Fruit fly (Drosophila melanogaster): ENCODE data around the gene aus.

Gene aus

dm6 chr3R:21347023-21347814 lies 2.2 kb downstream of the aus start (continued):
- 0 out of 3 replicates have a peak, but pooled peaks have one; percentile 11 for TF ChIP-seq ci (GFP tag; IDR thresholded peaks at IDR 0.05)
- TF ChIP-seq tgo (GFP tag; IDR thresholded peaks at IDR 0.05) = no peak
- TF ChIP-seq mirr (GFP tag; optimal IDR thresholded peaks at IDR 0.05) = no peak
- TF ChIP-seq BEAF-32 (GFP tag; optimal IDR thresholded peaks at IDR 0.05) = no peak
- no peak for TF ChIP-seq otp (GFP tag; IDR thresholded peaks at IDR 0.05)
- TF ChIP-seq Dip3 (GFP tag; optimal IDR thresholded peaks at IDR 0.05) = no peak
- TF ChIP-seq Lim3 (GFP tag; IDR thresholded peaks at IDR 0.05) = no peak
- no peak for TF ChIP-seq Six4 (GFP tag; optimal IDR thresholded peaks at IDR 0.05)
- TF ChIP-seq CG7745 (tag; optimal IDR thresholded peaks at IDR 0.05) = no peak
- no peak for TF ChIP-seq CG1602 (GFP tag; optimal IDR thresholded peaks at IDR 0.05)
- TF ChIP-seq h (optimal IDR thresholded peaks at IDR 0.05) = no peak
- TF ChIP-seq Awh (GFP tag; IDR thresholded peaks at IDR 0.05) = no peak
- no peak for TF ChIP-seq al (GFP tag; IDR thresholded peaks at IDR 0.05)
- TF ChIP-seq ap (GFP tag; IDR thresholded peaks at IDR 0.05) = no peak
- peak; percentile 40 for TF ChIP-seq kni (GFP tag; optimal IDR thresholded peaks at IDR 0.05)
- TF ChIP-seq zf30C (GFP tag; optimal IDR thresholded peaks at IDR 0.05) = no peak
- TF ChIP-seq Vsx1 (GFP tag; optimal IDR thresholded peaks at IDR 0.05) = no peak
- no peak for TF ChIP-seq CG4854 (GFP tag; optimal IDR thresholded peaks at IDR 0.05)
- no peak for TF ChIP-seq Atf3 (GFP tag; optimal IDR thresholded peaks at IDR 0.05)
- no peak for TF ChIP-seq Nf-YC (tag; optimal IDR thresholded peaks at IDR 0.05)
- TF ChIP-seq ttk (GFP tag; IDR thresholded peaks at IDR 0.05) = peak; percentile 4; the same call in 1 of the 2 replicates
- TF ChIP-seq Blimp-1 (GFP tag; optimal IDR thresholded peaks at IDR 0.05) = no peak
- TF ChIP-seq bbx (GFP tag; IDR thresholded peaks at IDR 0.05; ENCODE audit: partially characterized antibody) = no peak
- TF ChIP-seq CG10543 (GFP tag; optimal IDR thresholded peaks at IDR 0.05) = peak; percentile 29
- TF ChIP-seq CG18619 (GFP tag; optimal IDR thresholded peaks at IDR 0.05) = no peak
- TF ChIP-seq Hr78 (GFP tag; optimal IDR thresholded peaks at IDR 0.05) = peak in 1 of 2 experiments; percentile 49
- TF ChIP-seq Opbp (GFP tag; IDR thresholded peaks at IDR 0.05; ENCODE audit: partially characterized antibody) = no peak
- TF ChIP-seq ranshi (GFP tag; IDR thresholded peaks at IDR 0.05) = no peak
- no peak for TF ChIP-seq jing (GFP tag; optimal IDR thresholded peaks at IDR 0.05)
- TF ChIP-seq CG14860 (GFP tag; IDR thresholded peaks at IDR 0.05; ENCODE audit: partially characterized antibody) = no peak
- TF ChIP-seq emc (GFP tag; optimal IDR thresholded peaks at IDR 0.05) = no peak
- no peak for TF ChIP-seq stwl (tag; optimal IDR thresholded peaks at IDR 0.05)
- no peak for TF ChIP-seq CG9437 (GFP tag; optimal IDR thresholded peaks at IDR 0.05)
- TF ChIP-seq zfh1 (GFP tag; IDR thresholded peaks at IDR 0.05) = no peak
- no peak for TF ChIP-seq CG17385 (GFP tag; optimal IDR thresholded peaks at IDR 0.05)
- TF ChIP-seq Mad (GFP tag; optimal IDR thresholded peaks at IDR 0.05) = no peak
- no peak for TF ChIP-seq CG8359 (GFP tag; optimal IDR thresholded peaks at IDR 0.05; ENCODE audit: borderline replicate concordance)
- no peak for TF ChIP-seq CG13123 (GFP tag; optimal IDR thresholded peaks at IDR 0.05)
- no peak for TF ChIP-seq nom (GFP tag; optimal IDR thresholded peaks at IDR 0.05)
- 0 out of 2 replicates have a peak, but pooled peaks have one; percentile 19 for TF ChIP-seq CG4360 (GFP tag; IDR thresholded peaks at IDR 0.05)
- TF ChIP-seq kay (GFP tag; optimal IDR thresholded peaks at IDR 0.05) = no peak
- no peak for TF ChIP-seq z (GFP tag; IDR thresholded peaks at IDR 0.05)
- TF ChIP-seq mld (GFP tag; IDR thresholded peaks at IDR 0.05; ENCODE audit: partially characterized antibody) = no peak
- peak; percentile 45 for TF ChIP-seq pros (GFP tag; optimal IDR thresholded peaks at IDR 0.05)
- 0 out of 2 replicates have a peak, but pooled peaks have one; percentile 8 for TF ChIP-seq aop (GFP tag; IDR thresholded peaks at IDR 0.05)
- TF ChIP-seq NFAT (GFP tag; IDR thresholded peaks at IDR 0.05) = no peak
- no peak for TF ChIP-seq CG4730 (GFP tag; IDR thresholded peaks at IDR 0.05)
- TF ChIP-seq pita (GFP tag; optimal IDR thresholded peaks at IDR 0.05) = no peak
- TF ChIP-seq CG1233 (GFP tag; optimal IDR thresholded peaks at IDR 0.05) = no peak

All from whole organism, embryonic.